Fruit fly (Drosophila melanogaster) whole organism, embryonic: ENCODE measurements around the gene CG3556.

ENCODE experiments used
- CG10565 ChIP-seq: fragments of 200-800 bp; sonication (Bioruptor generic); optimal IDR thresholded peaks from 3 replicates; lab custom pipeline; 2016; ENCODE audit warnings: missing biosample characterization, mild to moderate bottlenecking, missing genetic modification characterization
- CG11093 ChIP-seq: fragments of 200-800 bp; sonication (Bioruptor generic); IDR thresholded peaks from 3 replicates; pipeline ENCODE4 v1.3.6; 2022; ENCODE audit warnings: missing biosample characterization, missing genetic modification characterization
- CG11398 ChIP-seq: fragments of 200-800 bp; sonication (Bioruptor generic); optimal IDR thresholded peaks from 2 replicates; lab custom pipeline; 2016; ENCODE audit warnings: missing biosample characterization, missing genetic modification characterization
- CG13296 ChIP-seq: fragments of 200-800 bp; sonication (Bioruptor generic); optimal IDR thresholded peaks from 3 replicates; lab custom pipeline; 2018; ENCODE audit warnings: missing biosample characterization, mild to moderate bottlenecking, missing genetic modification characterization
- CG14050 ChIP-seq: fragments of 200-800 bp; sonication (Bioruptor generic); IDR thresholded peaks from 3 replicates; pipeline ENCODE4 v1.3.6; 2022; ENCODE audit warnings: missing biosample characterization, missing genetic modification characterization
- CG16863 ChIP-seq: fragments of 200-800 bp; sonication (Bioruptor generic); optimal IDR thresholded peaks from 3 replicates; lab custom pipeline; 2016; ENCODE audit warnings: missing biosample characterization, missing genetic modification characterization
- CG2875 ChIP-seq: fragments of 200-800 bp; sonication (Bioruptor generic); optimal IDR thresholded peaks from 2 replicates; lab custom pipeline; 2017; ENCODE audit warnings: missing biosample characterization, mild to moderate bottlenecking, missing genetic modification characterization, missing genetic modification reagents
- CG43689 ChIP-seq: fragments of 200-800 bp; sonication (Bioruptor generic); IDR thresholded peaks from 2 replicates; pipeline ENCODE4 v1.3.6; 2022; ENCODE audit warnings: missing biosample characterization, missing genetic modification characterization
- CG4820 ChIP-seq: fragments of 200-800 bp; sonication (Bioruptor generic); optimal IDR thresholded peaks from 3 replicates; lab custom pipeline; 2016; ENCODE audit warnings: missing biosample characterization, missing genetic modification characterization
- CG5180 ChIP-seq: fragments of 200-800 bp; sonication (Bioruptor generic); optimal IDR thresholded peaks from 3 replicates; lab custom pipeline; 2017; ENCODE audit warnings: missing biosample characterization, missing genetic modification characterization, mild to moderate bottlenecking, moderate library complexity, missing genetic modification reagents
- CG6765 ChIP-seq: fragments of 200-800 bp; sonication (Bioruptor generic); optimal IDR thresholded peaks from 3 replicates; lab custom pipeline; 2017; ENCODE audit warnings: missing biosample characterization, mild to moderate bottlenecking, missing genetic modification characterization
- CG8924 ChIP-seq: fragments of 200-800 bp; optimal IDR thresholded peaks from 3 replicates; lab custom pipeline; 2019; ENCODE audit warnings: missing biosample characterization, mild to moderate bottlenecking, missing genetic modification characterization, moderate library complexity
- CG9817 ChIP-seq: fragments of 200-800 bp; sonication (Bioruptor generic); optimal IDR thresholded peaks from 2 replicates; lab custom pipeline; 2018; ENCODE audit warnings: missing biosample characterization, mild to moderate bottlenecking, missing genetic modification characterization, moderate library complexity
- CG9876 ChIP-seq: fragments of 200-800 bp; sonication (Bioruptor generic); optimal IDR thresholded peaks from 2 replicates; lab custom pipeline; 2016; ENCODE audit warnings: missing biosample characterization, missing genetic modification characterization
- CHES-1-like ChIP-seq: fragments of 200-800 bp; sonication (Bioruptor generic); optimal IDR thresholded peaks from 2 replicates; lab custom pipeline; 2016; ENCODE audit warnings: missing biosample characterization, missing genetic modification characterization
- CrebB ChIP-seq: fragments of 200-800 bp; sonication (Bioruptor generic); optimal IDR thresholded peaks from 3 replicates; lab custom pipeline; 2018; ENCODE audit warnings: missing biosample characterization, mild to moderate bottlenecking, missing genetic modification characterization
- Dad ChIP-seq: fragments of 200-800 bp; sonication (Bioruptor generic); optimal IDR thresholded peaks from 3 replicates; lab custom pipeline; 2016; ENCODE audit warnings: missing biosample characterization, missing genetic modification characterization
- Doc2 ChIP-seq: fragments of 200-800 bp; sonication (Bioruptor generic); IDR thresholded peaks from 2 replicates; pipeline ENCODE4 v1.3.6; 2022; ENCODE audit warnings: missing biosample characterization, missing genetic modification characterization
- Eip74EF ChIP-seq, 2 experiments: fragments of 200-800 bp in 1 of 2; fragments of >200 bp in 1 of 2; sonication (Bioruptor generic) in 1 of 2; optimal IDR thresholded peaks; 2 replicates each; lab custom pipeline; 2017 to 2019; ENCODE audit warnings: missing biosample characterization in 2 of 2, missing genetic modification characterization in 2 of 2, mild to moderate bottlenecking in 1 of 2, moderate library complexity in 1 of 2
- Gug ChIP-seq: fragments of 200-800 bp; sonication (Bioruptor generic); IDR thresholded peaks from 4 replicates; pipeline ENCODE4 v1.3.6; 2022; ENCODE audit warnings: missing biosample characterization, missing genetic modification characterization
- HLH54F ChIP-seq: fragments of 200-800 bp; sonication (Bioruptor generic); optimal IDR thresholded peaks from 3 replicates; lab custom pipeline; 2016; ENCODE audit warnings: missing biosample characterization, missing genetic modification characterization
- Lpt ChIP-seq: fragments of >200 bp; optimal IDR thresholded peaks from 2 replicates; lab custom pipeline; 2018; ENCODE audit warnings: missing biosample characterization, missing genetic modification characterization
- MTF-1 ChIP-seq: fragments of 200-800 bp; sonication (Bioruptor generic); optimal IDR thresholded peaks from 2 replicates; lab custom pipeline; 2018; ENCODE audit warnings: missing biosample characterization, mild to moderate bottlenecking, missing genetic modification characterization, borderline replicate concordance
- Neu2 ChIP-seq: fragments of 200-800 bp; sonication (Bioruptor generic); optimal IDR thresholded peaks from 3 replicates; lab custom pipeline; 2016; ENCODE audit warnings: missing biosample characterization, missing genetic modification characterization, borderline replicate concordance
- Nf-YB ChIP-seq: fragments of 200-800 bp; sonication (Bioruptor generic); optimal IDR thresholded peaks from 3 replicates; lab custom pipeline; 2019; ENCODE audit warnings: missing biosample characterization, mild to moderate bottlenecking, missing genetic modification characterization, moderate library complexity
- Side ChIP-seq: fragments of 200-800 bp; sonication (Bioruptor generic); optimal IDR thresholded peaks from 2 replicates; lab custom pipeline; 2016; ENCODE audit warnings: missing biosample characterization, missing genetic modification characterization
- Vsx1 ChIP-seq: fragments of 200-800 bp; sonication (Bioruptor generic); optimal IDR thresholded peaks from 2 replicates; lab custom pipeline; 2017; ENCODE audit warnings: missing biosample characterization, mild to moderate bottlenecking, missing genetic modification characterization, missing genetic modification reagents
- Xrp1 ChIP-seq: fragments of 200-800 bp; sonication (Bioruptor generic); IDR thresholded peaks from 2 replicates; pipeline ENCODE4 v1.3.6; 2022; ENCODE audit warnings: missing biosample characterization, missing genetic modification characterization
- ash1 ChIP-seq: fragments of 200-800 bp; sonication (Bioruptor generic); optimal IDR thresholded peaks from 2 replicates; lab custom pipeline; 2018; ENCODE audit warnings: missing biosample characterization, mild to moderate bottlenecking, missing genetic modification characterization
- bcd ChIP-seq: fragments of 200-800 bp; sonication (Bioruptor generic); optimal IDR thresholded peaks from 2 replicates; lab custom pipeline; 2017; ENCODE audit warnings: missing biosample characterization, mild to moderate bottlenecking, missing genetic modification characterization
- cas ChIP-seq: fragments of 200-800 bp; sonication (Bioruptor generic); IDR thresholded peaks from 2 replicates; pipeline ENCODE4 v1.3.6; 2022; ENCODE audit warnings: missing biosample characterization, missing genetic modification characterization
- cg ChIP-seq: fragments of 200-800 bp; sonication (Bioruptor generic); optimal IDR thresholded peaks from 3 replicates; lab custom pipeline; 2019; ENCODE audit warnings: missing biosample characterization, mild to moderate bottlenecking, missing genetic modification characterization, moderate library complexity
- corto ChIP-seq: fragments of 200-800 bp; sonication (Bioruptor generic); optimal IDR thresholded peaks from 2 replicates; lab custom pipeline; 2016; ENCODE audit warnings: missing biosample characterization, mild to moderate bottlenecking, missing genetic modification characterization, moderate library complexity
- da ChIP-seq: fragments of 200-800 bp; sonication (Bioruptor generic); optimal IDR thresholded peaks from 2 replicates; lab custom pipeline; 2016; ENCODE audit warnings: missing biosample characterization, missing genetic modification characterization
- dm ChIP-seq: fragments of 200-800 bp; sonication (Bioruptor generic); optimal IDR thresholded peaks from 3 replicates; lab custom pipeline; 2016; ENCODE audit warnings: missing biosample characterization, missing genetic modification characterization
- dysf ChIP-seq: fragments of 200-800 bp; sonication (Bioruptor generic); IDR thresholded peaks from 3 replicates; pipeline ENCODE4 v1.3.6; 2022; ENCODE audit warnings: missing biosample characterization, missing genetic modification characterization
- ems ChIP-seq: fragments of 200-800 bp; sonication (Bioruptor generic); optimal IDR thresholded peaks from 3 replicates; lab custom pipeline; 2016; ENCODE audit warnings: missing biosample characterization, missing genetic modification characterization
- en ChIP-seq: fragments of 200-800 bp; sonication (Bioruptor generic); optimal IDR thresholded peaks from 2 replicates; lab custom pipeline; 2016; ENCODE audit warnings: missing biosample characterization, missing genetic modification characterization
- gcm2 ChIP-seq: fragments of 200-800 bp; sonication (Bioruptor generic); optimal IDR thresholded peaks from 2 replicates; lab custom pipeline; 2016; ENCODE audit warnings: missing biosample characterization, missing genetic modification characterization
- grn ChIP-seq: fragments of 200-800 bp; sonication (Bioruptor generic); optimal IDR thresholded peaks from 3 replicates; lab custom pipeline; 2017; ENCODE audit warnings: missing biosample characterization, missing genetic modification characterization
- ham ChIP-seq: fragments of 200-800 bp; sonication (Bioruptor generic); IDR thresholded peaks from 2 replicates; pipeline ENCODE4 v1.3.6; 2022; ENCODE audit warnings: missing biosample characterization, missing genetic modification characterization
- hbn ChIP-seq: fragments of 200-800 bp; sonication (Bioruptor generic); IDR thresholded peaks from 2 replicates; pipeline ENCODE4 v1.3.6; 2022; ENCODE audit warnings: missing biosample characterization, missing genetic modification characterization; ENCODE audit not compliant: partially characterized antibody
- klu ChIP-seq: fragments of 200-800 bp; sonication (Bioruptor generic); IDR thresholded peaks from 2 replicates; pipeline ENCODE4 v1.3.6; 2022; ENCODE audit warnings: missing biosample characterization, missing genetic modification characterization
- lab ChIP-seq: fragments of 200-800 bp; sonication (Bioruptor generic); optimal IDR thresholded peaks from 3 replicates; lab custom pipeline; 2017; ENCODE audit warnings: missing biosample characterization, missing genetic modification characterization, mild to moderate bottlenecking, moderate library complexity, missing genetic modification reagents
- p53 ChIP-seq: fragments of 200-800 bp; sonication (Bioruptor generic); optimal IDR thresholded peaks from 2 replicates; lab custom pipeline; 2016; ENCODE audit warnings: missing biosample characterization, missing genetic modification characterization
- pfk ChIP-seq: fragments of 200-800 bp; sonication (Bioruptor generic); optimal IDR thresholded peaks from 2 replicates; lab custom pipeline; 2018; ENCODE audit warnings: missing biosample characterization, mild to moderate bottlenecking, missing genetic modification characterization, moderate library complexity
- psq ChIP-seq: fragments of 200-800 bp; sonication (Bioruptor generic); optimal IDR thresholded peaks from 2 replicates; lab custom pipeline; 2017; ENCODE audit warnings: missing biosample characterization, missing genetic modification characterization
- scrt ChIP-seq: fragments of 200-800 bp; sonication (Bioruptor generic); optimal IDR thresholded peaks from 2 replicates; lab custom pipeline; 2018; ENCODE audit warnings: missing biosample characterization, mild to moderate bottlenecking, missing genetic modification characterization, moderate library complexity
- slou ChIP-seq: fragments of 200-800 bp; sonication (Bioruptor generic); optimal IDR thresholded peaks from 3 replicates; lab custom pipeline; 2016; ENCODE audit warnings: missing biosample characterization, missing genetic modification characterization
- twi ChIP-seq: fragments of 200-800 bp; optimal IDR thresholded peaks from 2 replicates; lab custom pipeline; 2019; ENCODE audit warnings: missing biosample characterization, mild to moderate bottlenecking, missing genetic modification characterization, moderate library complexity
- z ChIP-seq: fragments of 200-800 bp; sonication (Bioruptor generic); IDR thresholded peaks from 3 replicates; pipeline ENCODE4 v1.3.6; 2022; ENCODE audit warnings: missing biosample characterization, missing genetic modification characterization
- zf30C ChIP-seq: fragments of 200-800 bp; sonication (Bioruptor generic); optimal IDR thresholded peaks from 3 replicates; lab custom pipeline; 2018; ENCODE audit warnings: missing biosample characterization, mild to moderate bottlenecking, missing genetic modification characterization

CG3556 gene

dm6 chrX:4507121-4507520, 22.9 kb upstream of the CG3556 start (continued):
- TF ChIP-seq Neu2 (no peak), corto (GFP tag; lab: Kevin White, UChicago) (no peak), da (peak; percentile 17), CG14050 (GFP tag; lab: Robert Waterston, UW) (peak; percentile 35; the same call in 1 of the 3 replicates), CG11398 (GFP tag; lab: Kevin White, UChicago) (no peak), twi (tag; lab: Kevin White, UChicago) (peak; percentile 32), p53 (GFP tag; lab: Kevin White, UChicago) (peak; percentile 55), cas (GFP tag; lab: Robert Waterston, UW) (no peak), slou (GFP tag; lab: Kevin White, UChicago) (no peak), CG4820 (peak; percentile 46), klu (no peak), bcd (GFP tag; lab: Kevin White, UChicago) (peak; percentile 43), grn (GFP tag; lab: Kevin White, UChicago) (no peak), CG11093 (GFP tag; lab: Robert Waterston, UW) (no peak; the same call in 2 of the 3 replicates), ham (GFP tag; lab: Robert Waterston, UW) (no peak), CG9876 (GFP tag; lab: Kevin White, UChicago) (peak; percentile 42), pfk (no peak), Xrp1 (GFP tag; lab: Robert Waterston, UW) (peak; percentile 71), CG6765 (GFP tag; lab: Kevin White, UChicago) (no peak), CG16863 (GFP tag; lab: Kevin White, UChicago) (peak; percentile 70), Dad (GFP tag; lab: Kevin White, UChicago) (peak; percentile 28), en (peak; percentile 24), Doc2 (GFP tag; lab: Robert Waterston, UW) (no peak), CG5180 (GFP tag; lab: Kevin White, UChicago) (peak; percentile 33), CG13296 (GFP tag; lab: Kevin White, UChicago) (peak; percentile 12), Eip74EF (GFP tag; optimal IDR thresholded peaks at IDR 0.05; lab: Kevin White, UChicago) (no peak), gcm2 (GFP tag; lab: Kevin White, UChicago) (no peak), CG8924 (tag; lab: Kevin White, UChicago) (peak; percentile 25), dm (GFP tag; lab: Kevin White, UChicago) (peak; percentile 2), ems (GFP tag; lab: Kevin White, UChicago) (no peak), psq (GFP tag; lab: Kevin White, UChicago) (no peak), lab (GFP tag; lab: Kevin White, UChicago) (peak; percentile 39)

- no peak for TF ChIP-seq CrebB (tag; lab: Kevin White, UChicago)
- peak; percentile 94 for TF ChIP-seq Nf-YB (GFP tag; lab: Kevin White, UChicago)
- TF ChIP-seq scrt (GFP tag; lab: Kevin White, UChicago), result no peak
- no peak for TF ChIP-seq Side
- TF ChIP-seq CG10565 (GFP tag; lab: Kevin White, UChicago), result no peak
- TF ChIP-seq zf30C (GFP tag; lab: Kevin White, UChicago), result no peak
- no peak for TF ChIP-seq Vsx1 (GFP tag; lab: Kevin White, UChicago)
- TF ChIP-seq CG2875, result no peak
- no peak for TF ChIP-seq Lpt (GFP tag; lab: Kevin White, UChicago)
- no peak for TF ChIP-seq Gug (GFP tag; lab: Robert Waterston, UW)
- TF ChIP-seq dysf (GFP tag; lab: Robert Waterston, UW), result no peak
- TF ChIP-seq CG43689 (GFP tag; lab: Robert Waterston, UW), result no peak
- no peak for TF ChIP-seq CHES-1-like (GFP tag; lab: Kevin White, UChicago)
- TF ChIP-seq MTF-1 (GFP tag; lab: Kevin White, UChicago), result no peak
- peak; percentile 69 for TF ChIP-seq cg (GFP tag; lab: Kevin White, UChicago)
- no peak for TF ChIP-seq hbn (GFP tag; lab: Robert Waterston, UW)
- no peak for TF ChIP-seq CG9817 (tag; lab: Kevin White, UChicago)
- no peak for TF ChIP-seq ash1 (GFP tag; lab: Kevin White, UChicago)
- no peak for TF ChIP-seq HLH54F (GFP tag; lab: Kevin White, UChicago)
- peak; percentile 90 for TF ChIP-seq z (GFP tag; lab: Robert Waterston, UW)
These were observed 21.9 kb upstream of the CG3556 start for dm6 chrX:4508072-4508644.
